Fruit fly (Drosophila melanogaster): ENCODE results near the gene CG5342.

The CG5342 gene

DNA sequence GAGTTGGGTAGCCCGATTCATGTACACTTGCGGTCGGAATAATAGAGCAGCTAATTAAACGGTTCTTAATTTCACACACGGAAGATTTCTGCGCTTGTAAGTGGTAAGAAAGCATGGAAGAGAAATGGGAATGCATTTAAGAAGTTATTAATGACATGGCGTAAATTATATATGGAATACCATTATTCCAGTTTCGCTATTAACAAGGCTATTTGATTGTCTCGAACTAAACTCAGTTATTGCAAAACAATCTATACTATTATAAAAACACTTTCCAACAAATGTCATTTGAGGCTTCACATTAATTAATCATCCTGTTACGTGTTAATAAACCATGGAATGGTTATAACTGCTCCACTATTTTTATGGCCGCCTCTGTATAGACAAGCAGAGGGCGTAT is 37.6 kb downstream of the CG5342 start:
- TF ChIP-seq CG17801 (GFP tag; optimal IDR thresholded peaks at IDR 0.05; ENCODE audit: partially characterized antibody) = no peak

- TF ChIP-seq CG17801 (GFP tag; optimal IDR thresholded peaks at IDR 0.05; ENCODE audit: partially characterized antibody) = no peak
Observed at dm6 chr3R:11617363-11617762, 38.7 kb downstream of the CG5342 start.

DNA sequence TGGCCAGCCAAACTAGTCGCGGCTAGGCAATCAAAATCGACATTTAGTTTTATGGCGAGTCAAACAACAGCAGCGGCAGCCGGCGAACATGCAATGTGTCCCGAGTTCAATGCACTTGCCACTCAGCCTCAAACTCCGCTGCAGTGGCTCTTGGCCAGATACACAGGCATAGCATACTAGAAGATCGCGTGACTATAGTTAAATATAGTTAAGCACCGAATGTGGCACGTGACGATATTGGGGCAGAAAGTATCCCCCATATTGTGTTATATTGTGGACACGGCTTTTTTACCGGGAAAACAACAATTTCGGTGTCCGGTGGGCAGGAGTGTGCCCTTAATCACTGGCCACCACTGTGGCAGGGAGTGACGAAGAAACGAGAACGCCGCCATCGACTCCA is 39.2 kb downstream of the CG5342 start:
- no peak for TF ChIP-seq CG17801 (GFP tag; optimal IDR thresholded peaks at IDR 0.05; ENCODE audit: partially characterized antibody)

dm6 chr3R:11618879-11619278 is 40.3 kb downstream of the CG5342 start:
- TF ChIP-seq CG17801 (GFP tag; optimal IDR thresholded peaks at IDR 0.05; ENCODE audit: partially characterized antibody) = no peak

dm6 chr3R:11619709-11620409 is 41.2 kb downstream of the CG5342 start, which contains the start of the genes Jupiter and CG14710:
Jupiter (minus strand) TSS chr3R:11619906.
CG14710 (plus strand) TSS chr3R:11620090.
- peak; percentile 45 for TF ChIP-seq CG17801 (GFP tag; optimal IDR thresholded peaks at IDR 0.05; ENCODE audit: partially characterized antibody)

DNA sequence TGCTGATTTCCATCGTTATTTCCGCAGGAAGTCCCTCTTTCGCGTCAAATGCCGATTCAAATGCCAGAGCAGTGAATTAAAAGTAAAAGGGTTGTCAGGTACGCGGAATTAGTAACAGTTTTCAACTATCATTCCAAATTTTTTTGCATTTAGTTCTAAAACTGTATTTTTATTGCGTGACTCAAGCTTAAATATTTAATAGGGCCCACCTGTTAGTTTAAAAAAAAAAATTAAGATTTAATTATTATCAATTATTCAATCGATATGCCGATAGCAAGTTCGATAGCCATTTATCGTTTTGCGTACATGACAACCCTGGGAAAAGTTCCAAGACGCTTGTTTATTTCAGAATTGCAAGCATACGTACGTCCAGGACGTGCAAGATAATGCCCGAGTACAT is 44.4 kb downstream of the CG5342 start, which contains the start of gene CG14711:
TSS of gene CG14711 (plus strand) at position 315 of the 400 bp plus-strand sequence.
- TF ChIP-seq CG17801 (GFP tag; optimal IDR thresholded peaks at IDR 0.05; ENCODE audit: partially characterized antibody) = peak; percentile 86

DNA sequence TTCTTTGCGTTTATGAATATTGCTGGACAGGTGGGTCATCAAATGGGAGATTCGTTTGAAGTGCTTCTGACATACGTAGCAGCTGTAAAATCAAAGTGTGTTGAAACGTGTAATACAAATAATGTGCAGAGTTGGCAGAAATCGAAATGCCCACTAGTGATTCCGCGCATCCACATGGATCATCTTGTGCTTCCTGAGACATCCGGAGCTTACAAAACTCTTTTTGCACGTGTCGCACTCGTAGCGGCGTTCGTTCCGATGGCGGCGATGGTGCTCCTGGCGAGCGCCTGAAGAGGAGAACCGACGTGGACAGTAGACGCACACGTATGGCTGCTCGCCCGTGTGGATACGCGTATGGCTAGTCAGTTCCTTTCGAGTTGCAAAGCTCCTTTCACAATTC is 46.9 kb downstream of the CG5342 start, which contains the start of gene Zaf1:
TSS of gene Zaf1 (minus strand) at position 101 of the 400 bp plus-strand sequence.
- no peak for TF ChIP-seq CG17801 (GFP tag; optimal IDR thresholded peaks at IDR 0.05; ENCODE audit: partially characterized antibody)

dm6 chr3R:11626571-11626970 is 47.9 kb downstream of the CG5342 start, which contains the start of the genes CG6813 and CG18764:
CG6813 (minus strand) TSS chr3R:11626638.
CG18764 (plus strand) TSS chr3R:11626889.
- TF ChIP-seq CG17801 (GFP tag; optimal IDR thresholded peaks at IDR 0.05; ENCODE audit: partially characterized antibody) = peak; percentile 18

dm6 chr3R:11628416-11629041 is 49.9 kb downstream of the CG5342 start, which contains the start of gene CG14712:
CG14712 (plus strand) TSS chr3R:11628759.
- peak; percentile 7 for TF ChIP-seq CG17801 (GFP tag; optimal IDR thresholded peaks at IDR 0.05; ENCODE audit: partially characterized antibody)

Data from ovary, adult (tissue).